Fruit fly (Drosophila melanogaster): ENCODE results near the gene Ptx1.

Ptx1 gene

DNA sequence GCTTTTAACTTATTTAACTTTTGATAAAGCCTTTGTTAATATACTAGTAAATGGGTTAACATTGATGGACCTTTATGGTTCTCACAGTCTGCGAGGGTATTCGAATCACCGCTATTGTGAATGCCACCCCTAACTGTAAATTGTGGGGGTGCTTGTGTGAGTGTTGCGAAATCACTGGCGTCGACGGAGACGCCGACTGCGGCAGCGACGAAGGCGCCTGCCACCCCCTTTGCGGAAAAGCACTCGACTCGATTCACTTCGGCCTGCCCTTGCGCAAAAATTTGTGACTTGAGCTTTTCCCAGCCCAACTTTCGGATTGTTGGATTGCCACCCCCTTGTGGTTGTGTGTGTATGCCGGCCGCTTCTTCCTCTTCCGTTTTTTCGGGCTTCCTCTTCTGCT is 32.5 kb upstream of the Ptx1 start:
- no peak for TF ChIP-seq Snoo (tag; optimal IDR thresholded peaks at IDR 0.05)
- TF ChIP-seq CG4496 (GFP tag; IDR thresholded peaks at IDR 0.05) = no peak
- no peak for TF ChIP-seq gl (tag; optimal IDR thresholded peaks at IDR 0.05)
- TF ChIP-seq Pif1A (GFP tag; optimal IDR thresholded peaks at IDR 0.05) = no peak
- no peak for TF ChIP-seq Ets98B (GFP tag; IDR thresholded peaks at IDR 0.05)
- TF ChIP-seq fd96Ca (GFP tag; IDR thresholded peaks at IDR 0.05) = no peak
- TF ChIP-seq EcR (GFP tag; optimal IDR thresholded peaks at IDR 0.05) = no peak
- TF ChIP-seq CG8159 (tag; optimal IDR thresholded peaks at IDR 0.05) = no peak
- TF ChIP-seq CG17806 (tag; optimal IDR thresholded peaks at IDR 0.05) = no peak
- no peak for TF ChIP-seq CG12605 (GFP tag; IDR thresholded peaks at IDR 0.05)
- TF ChIP-seq rn (GFP tag; IDR thresholded peaks at IDR 0.05) = no peak
- TF ChIP-seq CG15710 (tag; optimal IDR thresholded peaks at IDR 0.05) = no peak

DNA sequence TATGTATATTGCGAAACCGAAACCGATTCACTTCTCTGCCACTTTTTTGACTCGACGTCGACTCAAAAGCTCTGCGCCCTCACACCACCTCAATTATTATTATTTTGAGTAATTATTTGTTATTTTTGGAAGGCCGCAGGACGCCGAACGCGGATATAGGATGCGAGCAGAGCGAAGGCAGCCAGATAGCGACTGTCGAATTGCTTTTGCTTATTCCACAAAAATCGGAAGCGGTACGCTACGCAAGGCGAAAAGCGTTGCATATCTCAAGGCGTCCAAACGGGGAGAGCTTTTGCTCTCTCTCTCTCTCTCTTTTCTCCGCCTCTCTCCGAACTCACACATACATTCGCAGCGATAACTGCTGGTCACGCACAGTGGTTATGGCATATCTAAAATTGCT is 31.7 kb upstream of the Ptx1 start, which contains the start of gene CG12071:
Gene CG12071, minus strand, starts transcription at position 134 of the 400 bp plus-strand sequence.
- TF ChIP-seq CG13204 (GFP tag; optimal IDR thresholded peaks at IDR 0.05) (peak; percentile 12), CG17806 (tag; optimal IDR thresholded peaks at IDR 0.05) (no peak), CG4496 (GFP tag; IDR thresholded peaks at IDR 0.05) (peak; percentile 27; the same call in 1 of the 3 replicates), Snoo (tag; optimal IDR thresholded peaks at IDR 0.05) (no peak), CG15710 (tag; optimal IDR thresholded peaks at IDR 0.05) (no peak)

DNA sequence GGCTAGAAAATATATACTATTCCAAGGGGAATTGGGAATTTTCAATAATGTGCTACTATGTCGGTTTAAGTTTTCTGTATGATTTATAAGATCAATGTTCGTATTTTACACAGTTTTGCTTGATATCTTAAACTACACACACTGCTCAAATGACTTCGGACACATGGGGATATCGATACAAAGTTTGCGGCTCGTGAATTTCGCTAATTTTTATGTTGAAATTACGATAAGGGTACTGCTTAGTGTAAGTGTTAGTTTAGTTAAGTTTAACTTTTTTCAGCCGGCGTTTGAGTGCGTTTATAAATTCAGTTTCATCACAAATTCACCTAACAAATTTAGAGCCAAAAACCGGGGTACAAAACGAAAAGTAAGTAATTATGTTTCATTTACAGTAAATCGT is 29.2 kb upstream of the Ptx1 start, which contains the start of gene CG15547:
Gene CG15547, minus strand, starts transcription at position 101 of the 400 bp plus-strand sequence.
- no peak for TF ChIP-seq CG13204 (GFP tag; optimal IDR thresholded peaks at IDR 0.05)
- no peak for TF ChIP-seq D1 (tag; optimal IDR thresholded peaks at IDR 0.05)
- no peak for TF ChIP-seq CG12605 (GFP tag; IDR thresholded peaks at IDR 0.05)
- TF ChIP-seq CG17806 (tag; optimal IDR thresholded peaks at IDR 0.05) = no peak
- TF ChIP-seq CG9948 (tag; optimal IDR thresholded peaks at IDR 0.05) = no peak
- TF ChIP-seq CG14655 (GFP tag; optimal IDR thresholded peaks at IDR 0.05) = no peak
- no peak for TF ChIP-seq Ets98B (GFP tag; IDR thresholded peaks at IDR 0.05)
- TF ChIP-seq rn (GFP tag; IDR thresholded peaks at IDR 0.05) = no peak
- no peak for TF ChIP-seq CG8159 (tag; optimal IDR thresholded peaks at IDR 0.05)
- no peak for TF ChIP-seq CG34367 (tag; optimal IDR thresholded peaks at IDR 0.05)
- TF ChIP-seq CG10348 (GFP tag; IDR thresholded peaks at IDR 0.05) = no peak

DNA sequence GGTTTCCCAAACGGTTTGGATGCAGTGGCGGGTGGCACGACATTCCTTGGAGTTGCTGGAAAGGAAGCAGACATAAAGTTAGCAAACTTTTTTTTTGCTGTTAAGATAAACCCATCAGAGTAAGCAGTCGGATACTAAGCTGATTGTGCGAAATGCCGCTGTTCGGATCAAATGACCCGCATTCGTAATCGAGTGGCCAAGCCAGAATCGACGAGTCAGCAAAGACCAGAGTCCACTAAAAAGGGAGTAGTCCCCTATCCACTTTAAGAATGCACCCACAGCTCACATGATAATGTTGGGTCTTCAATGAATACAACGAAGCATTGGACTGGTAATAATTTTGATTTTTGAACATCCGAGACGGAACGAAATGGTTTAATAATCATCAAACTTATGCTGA is 25.7 kb upstream of the Ptx1 start:
- TF ChIP-seq CG17806 (tag; optimal IDR thresholded peaks at IDR 0.05) (no peak), CG9948 (tag; optimal IDR thresholded peaks at IDR 0.05) (no peak), rn (GFP tag; IDR thresholded peaks at IDR 0.05) (no peak), CG4496 (GFP tag; IDR thresholded peaks at IDR 0.05) (no peak), CG15710 (tag; optimal IDR thresholded peaks at IDR 0.05) (no peak), CG12605 (GFP tag; IDR thresholded peaks at IDR 0.05) (no peak), CG34367 (tag; optimal IDR thresholded peaks at IDR 0.05) (no peak), Ets98B (GFP tag; IDR thresholded peaks at IDR 0.05) (no peak)

dm6 chr3R:30887302-30887701 is 25.3 kb upstream of the Ptx1 start:
- no peak for TF ChIP-seq CG15710 (tag; optimal IDR thresholded peaks at IDR 0.05)
- TF ChIP-seq CG13204 (GFP tag; optimal IDR thresholded peaks at IDR 0.05) = no peak
- no peak for TF ChIP-seq CG12605 (GFP tag; IDR thresholded peaks at IDR 0.05)
- no peak for TF ChIP-seq CG8159 (tag; optimal IDR thresholded peaks at IDR 0.05)

DNA sequence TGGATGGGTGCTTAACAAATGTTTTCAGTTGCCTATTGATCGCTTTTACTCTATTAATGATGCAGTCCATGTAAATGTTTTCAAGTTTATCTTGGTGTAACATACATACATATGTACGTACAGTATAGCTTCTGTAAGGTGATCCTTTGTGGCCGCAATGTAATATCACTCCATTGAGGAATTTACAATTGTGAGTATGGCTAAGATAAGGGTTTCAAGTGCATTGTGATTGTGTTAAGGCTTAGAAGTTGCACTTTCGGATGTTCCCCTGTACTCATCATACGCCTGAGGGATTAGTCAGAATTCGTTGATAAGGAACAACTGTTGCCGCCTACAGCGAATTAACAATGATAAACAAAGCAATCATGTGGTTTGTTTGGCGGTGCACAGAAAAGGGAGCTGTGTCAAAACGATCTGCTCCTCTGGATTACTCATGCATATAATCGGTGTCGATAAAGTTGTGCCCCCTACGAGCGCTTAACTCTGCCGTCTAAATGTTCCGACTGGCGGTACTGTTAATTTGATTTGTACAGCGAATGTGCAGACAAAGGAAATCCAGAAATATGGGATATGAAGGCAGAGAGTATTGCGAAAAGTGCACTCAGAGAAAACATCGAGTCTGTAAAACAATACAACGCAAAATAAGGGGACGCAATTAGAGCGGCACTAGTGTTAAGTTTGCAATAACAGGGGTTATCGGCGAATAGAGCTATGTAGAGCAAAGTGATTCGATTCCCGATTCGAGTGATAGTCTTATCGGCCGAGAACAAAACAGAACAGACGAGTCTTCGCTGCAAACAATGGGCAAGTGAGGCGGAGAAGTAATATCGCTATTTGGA is 24.6 kb upstream of the Ptx1 start:
- peak; percentile 90 for TF ChIP-seq Ets98B (GFP tag; IDR thresholded peaks at IDR 0.05)
- TF ChIP-seq gl (tag; optimal IDR thresholded peaks at IDR 0.05) = peak; percentile 44
- TF ChIP-seq CG17806 (tag; optimal IDR thresholded peaks at IDR 0.05) = peak; percentile 71
- peak; percentile 64 for TF ChIP-seq CG9948 (tag; optimal IDR thresholded peaks at IDR 0.05)
- TF ChIP-seq EcR (GFP tag; optimal IDR thresholded peaks at IDR 0.05) = no peak
- TF ChIP-seq CG14655 (GFP tag; optimal IDR thresholded peaks at IDR 0.05) = peak; percentile 77
- TF ChIP-seq CG34367 (tag; optimal IDR thresholded peaks at IDR 0.05) = peak; percentile 70
- TF ChIP-seq rn (GFP tag; IDR thresholded peaks at IDR 0.05) = peak; percentile 62
- peak; percentile 53; the same call in 1 of the 2 replicates for TF ChIP-seq CG12605 (GFP tag; IDR thresholded peaks at IDR 0.05)
- peak; percentile 78 for TF ChIP-seq CG15710 (tag; optimal IDR thresholded peaks at IDR 0.05)
- peak; percentile 67 for TF ChIP-seq CG8159 (tag; optimal IDR thresholded peaks at IDR 0.05)
- no peak for TF ChIP-seq D1 (tag; optimal IDR thresholded peaks at IDR 0.05)
- TF ChIP-seq Pif1B (GFP tag; optimal IDR thresholded peaks at IDR 0.05) = peak; percentile 79
- peak; percentile 83 for TF ChIP-seq Snoo (tag; optimal IDR thresholded peaks at IDR 0.05)
- peak; percentile 92 for TF ChIP-seq fd96Ca (GFP tag; IDR thresholded peaks at IDR 0.05)
- TF ChIP-seq CG4496 (GFP tag; IDR thresholded peaks at IDR 0.05) = peak; percentile 93
- TF ChIP-seq Pif1A (GFP tag; optimal IDR thresholded peaks at IDR 0.05) = peak; percentile 77
- TF ChIP-seq CG10348 (GFP tag; IDR thresholded peaks at IDR 0.05) = peak; percentile 41; the same call in 1 of the 2 replicates
- peak; percentile 71 for TF ChIP-seq CG8301 (tag; optimal IDR thresholded peaks at IDR 0.05)
- no peak for TF ChIP-seq CG13204 (GFP tag; optimal IDR thresholded peaks at IDR 0.05)
- peak; percentile 84 for TF ChIP-seq CG32121 (GFP tag; IDR thresholded peaks at IDR 0.05)

Measured in whole organism, pupa.